Worm (Caenorhabditis elegans): ENCODE measurements around the gene dop-4.

The dop-4 gene

DNA sequence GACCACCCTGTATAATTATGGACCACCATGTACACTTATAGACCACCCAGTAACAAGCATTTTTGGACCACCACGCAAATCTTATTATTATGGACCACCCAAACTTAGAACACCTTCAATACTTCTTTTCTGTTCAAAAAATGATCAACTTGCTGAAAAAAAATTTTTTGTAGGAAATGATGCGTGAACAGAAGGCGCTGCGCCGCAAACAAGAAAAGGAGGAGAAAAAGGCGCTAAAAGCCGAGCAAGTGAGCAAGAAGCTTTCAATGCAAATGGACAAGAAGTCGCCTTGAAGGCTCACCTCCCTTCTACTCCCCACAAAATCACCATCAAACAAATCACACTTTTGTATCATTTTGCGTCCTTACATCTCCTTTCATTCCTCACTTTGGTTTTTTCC lies 32.1 kb downstream of the dop-4 start:
- TF ChIP-seq ref-1 (GFP tag; conservative IDR thresholded peaks at IDR 0.05) = no peak
- TF ChIP-seq ztf-29 (GFP tag; IDR thresholded peaks at IDR 0.05) = no peak
- TF ChIP-seq cog-1 (tag; optimal IDR thresholded peaks at IDR 0.05) = no peak
- TF ChIP-seq klf-2 (GFP tag; conservative IDR thresholded peaks at IDR 0.05) = no peak
- TF ChIP-seq flt-1 (GFP tag; IDR thresholded peaks at IDR 0.05) = no peak
- no peak for TF ChIP-seq ztf-23 (GFP tag; IDR thresholded peaks at IDR 0.05)
- TF ChIP-seq tab-1 (GFP tag; IDR thresholded peaks at IDR 0.05) = no peak
- no peak for TF ChIP-seq med-1 (GFP tag; optimal IDR thresholded peaks at IDR 0.05; ENCODE audit: insufficient read depth)
- TF ChIP-seq T22C8.4 (GFP tag; IDR thresholded peaks at IDR 0.05) = no peak

ce11 chrX:1329847-1330246 lies 34.8 kb downstream of the dop-4 start, which contains the start of gene F21E9.2:
Gene F21E9.2 (minus strand): TSS chrX:1329947.
- TF ChIP-seq flt-1 (GFP tag; IDR thresholded peaks at IDR 0.05) (no peak), T22C8.4 (GFP tag; IDR thresholded peaks at IDR 0.05) (no peak), med-1 (GFP tag; optimal IDR thresholded peaks at IDR 0.05; ENCODE audit: insufficient read depth) (no peak), ztf-29 (GFP tag; IDR thresholded peaks at IDR 0.05) (no peak), cog-1 (tag; optimal IDR thresholded peaks at IDR 0.05) (no peak), klf-2 (GFP tag; conservative IDR thresholded peaks at IDR 0.05) (no peak)

- no peak for TF ChIP-seq ref-1 (GFP tag; conservative IDR thresholded peaks at IDR 0.05)
- TF ChIP-seq T22C8.4 (GFP tag; IDR thresholded peaks at IDR 0.05) = no peak
- TF ChIP-seq ztf-29 (GFP tag; IDR thresholded peaks at IDR 0.05) = no peak
- no peak for TF ChIP-seq cog-1 (tag; optimal IDR thresholded peaks at IDR 0.05)
- TF ChIP-seq ztf-23 (GFP tag; IDR thresholded peaks at IDR 0.05) = no peak
- no peak for TF ChIP-seq med-1 (GFP tag; optimal IDR thresholded peaks at IDR 0.05; ENCODE audit: insufficient read depth)
- no peak for TF ChIP-seq flt-1 (GFP tag; IDR thresholded peaks at IDR 0.05)
- TF ChIP-seq tab-1 (GFP tag; IDR thresholded peaks at IDR 0.05) = no peak
- no peak for TF ChIP-seq klf-2 (GFP tag; conservative IDR thresholded peaks at IDR 0.05)
Observed at ce11 chrX:1337009-1337408, 42.0 kb downstream of the dop-4 start, which contains the start of gene ttr-37. Gene ttr-37 (minus strand): TSS chrX:1337175.

- no peak for TF ChIP-seq tab-1 (GFP tag; IDR thresholded peaks at IDR 0.05)
- TF ChIP-seq ref-1 (GFP tag; conservative IDR thresholded peaks at IDR 0.05) = no peak
- no peak for TF ChIP-seq cog-1 (tag; optimal IDR thresholded peaks at IDR 0.05)
- no peak for TF ChIP-seq flt-1 (GFP tag; IDR thresholded peaks at IDR 0.05)
- no peak for TF ChIP-seq T22C8.4 (GFP tag; IDR thresholded peaks at IDR 0.05)
- no peak for TF ChIP-seq ztf-29 (GFP tag; IDR thresholded peaks at IDR 0.05)
- no peak for TF ChIP-seq med-1 (GFP tag; optimal IDR thresholded peaks at IDR 0.05; ENCODE audit: insufficient read depth)
- no peak for TF ChIP-seq ztf-23 (GFP tag; IDR thresholded peaks at IDR 0.05)
- TF ChIP-seq klf-2 (GFP tag; conservative IDR thresholded peaks at IDR 0.05) = no peak
Observed at ce11 chrX:1337834-1338233, 42.8 kb downstream of the dop-4 start.

DNA sequence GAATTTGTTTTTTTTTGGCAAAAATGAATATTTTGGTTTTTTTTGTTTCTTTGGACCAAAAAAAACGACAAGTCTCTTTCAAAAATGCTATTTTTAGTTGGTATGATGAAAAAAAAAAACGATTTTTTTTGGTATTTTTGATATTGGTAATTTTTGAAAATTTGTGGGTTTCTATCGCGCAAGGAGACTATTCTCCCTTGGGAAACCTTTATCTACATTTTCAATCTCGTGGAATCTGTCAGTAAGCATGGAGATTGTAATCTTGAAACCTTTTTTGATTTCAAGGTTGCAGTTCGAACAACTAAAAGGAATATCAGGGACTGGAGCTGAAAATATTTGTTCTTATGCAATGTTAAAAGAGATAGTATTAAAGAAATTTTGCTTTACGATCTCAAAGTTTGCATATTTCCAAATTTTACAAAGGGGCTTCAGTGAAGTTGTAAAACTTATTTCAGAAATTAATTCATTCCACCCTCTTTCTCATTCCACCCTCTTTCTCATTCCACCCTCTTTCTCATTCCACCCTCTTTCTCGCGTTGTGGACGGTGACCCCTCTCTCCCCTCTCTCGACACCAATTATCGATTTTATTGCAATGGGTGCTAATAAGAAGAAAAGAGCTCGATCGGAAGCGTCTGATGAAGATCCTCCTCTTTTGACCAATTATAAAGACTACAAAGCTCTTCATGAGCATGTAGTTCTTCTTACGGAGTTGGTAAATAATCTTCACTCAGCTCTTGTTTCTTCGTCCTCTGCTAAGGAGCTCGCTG lies 44.0 kb downstream of the dop-4 start:
- TF ChIP-seq T22C8.4 (GFP tag; IDR thresholded peaks at IDR 0.05) (0 out of 2 replicates have a peak, but pooled peaks have one; percentile 57), ztf-29 (GFP tag; IDR thresholded peaks at IDR 0.05) (no peak)

DNA sequence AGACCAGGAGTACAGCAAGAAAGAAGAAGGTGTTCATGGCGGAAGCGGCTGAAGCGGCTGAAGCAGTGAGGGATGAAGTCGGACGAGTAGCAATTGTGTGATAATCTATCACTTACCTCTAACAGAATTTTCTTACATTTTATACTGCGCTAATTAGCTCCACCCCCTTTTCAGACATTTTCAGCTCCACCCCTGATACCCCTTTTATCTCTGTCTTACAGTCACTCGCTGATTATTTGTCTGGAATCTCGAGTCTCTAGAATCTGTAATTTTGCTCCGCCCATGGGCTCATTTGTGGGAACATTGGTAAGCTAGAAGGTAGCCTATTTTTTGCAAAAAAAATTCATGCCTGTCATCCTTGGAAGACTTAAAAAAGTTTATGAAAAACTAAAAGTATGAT lies 49.3 kb downstream of the dop-4 start, which contains the start of gene ins-39:
TSS of gene ins-39 (minus strand) at position 101 of the 400 bp plus-strand sequence.
- TF ChIP-seq cog-1 (tag; optimal IDR thresholded peaks at IDR 0.05) = no peak

ce11 chrX:1344818-1345217 lies 49.8 kb downstream of the dop-4 start:
- TF ChIP-seq med-1 (GFP tag; optimal IDR thresholded peaks at IDR 0.05; ENCODE audit: insufficient read depth) (peak; percentile 26), tab-1 (GFP tag; IDR thresholded peaks at IDR 0.05) (no peak; the same call in 1 of the 2 replicates), T22C8.4 (GFP tag; IDR thresholded peaks at IDR 0.05) (peak; percentile 84), ztf-29 (GFP tag; IDR thresholded peaks at IDR 0.05) (no peak), ref-1 (GFP tag; conservative IDR thresholded peaks at IDR 0.05) (no peak), ztf-23 (GFP tag; IDR thresholded peaks at IDR 0.05) (0 out of 2 replicates have a peak, but pooled peaks have one; percentile 66), cog-1 (tag; optimal IDR thresholded peaks at IDR 0.05) (peak; percentile 86), flt-1 (GFP tag; IDR thresholded peaks at IDR 0.05) (peak; percentile 63), klf-2 (GFP tag; conservative IDR thresholded peaks at IDR 0.05) (0 out of 2 replicates have a peak, but pooled peaks have one; percentile 21)
